Fruit fly (Drosophila melanogaster) Kc167 (cell line): Measurements from ENCODE around the gene CG32631.

Source experiments
- h ChIP-seq: fragments of >200 bp; optimal IDR thresholded peaks from 3 replicates; lab custom pipeline; 2018; ENCODE audit warnings: missing external identifiers
- psq ChIP-seq: fragments of >200 bp; optimal IDR thresholded peaks from 2 replicates; lab custom pipeline; 2017; ENCODE audit warnings: missing external identifiers
- ttk ChIP-seq: sonication (Bioruptor generic); optimal IDR thresholded peaks from 2 replicates; lab custom pipeline; 2017; ENCODE audit warnings: missing external identifiers

dm6 chrX:13543343-13543742, 12.9 kb upstream of the CG32631 start, which contains the start of gene Cpr12A:
- TF ChIP-seq psq (lab: Kevin White, UChicago) (no peak), ttk (lab: Kevin White, UChicago) (no peak), h (lab: Kevin White, UChicago) (no peak)
